Worm (Caenorhabditis elegans) whole organism, L3 larva: ENCODE results near the gene rimb-1.
A peak's percentile ranks its signal among the peaks of the same experiment; 100 is the strongest.

Experiments used
- R02D3.7 ChIP-seq: fragments of 150-350 bp; optimal IDR thresholded peaks from 2 replicates; lab custom pipeline; 2014; ENCODE audit warnings: missing biosample characterization, missing genetic modification characterization
- ZK546.5 ChIP-seq: sonication (generic microtip); optimal IDR thresholded peaks from 2 replicates; lab custom pipeline; 2017; ENCODE audit warnings: missing biosample characterization, missing genetic modification characterization
- aly-2 ChIP-seq: fragments of 150-350 bp; optimal IDR thresholded peaks from 2 replicates; lab custom pipeline; 2014; ENCODE audit warnings: missing biosample characterization, missing genetic modification characterization
- ama-1 ChIP-seq: fragments of 150-350 bp; optimal IDR thresholded peaks from 2 replicates; lab custom pipeline; 2018
- ceh-28 ChIP-seq: fragments of 150-350 bp; optimal IDR thresholded peaks from 2 replicates; lab custom pipeline; 2014; ENCODE audit warnings: missing biosample characterization, missing genetic modification reagents, missing genetic modification characterization
- ceh-82 ChIP-seq: fragments of 150-350 bp; optimal IDR thresholded peaks from 2 replicates; lab custom pipeline; 2014; ENCODE audit warnings: missing biosample characterization, missing genetic modification characterization
- ceh-9 ChIP-seq: sonication (generic microtip); optimal IDR thresholded peaks from 2 replicates; lab custom pipeline; 2018; ENCODE audit warnings: missing biosample characterization, missing genetic modification characterization
- egl-27 ChIP-seq: sonication (generic microtip); optimal IDR thresholded peaks from 4 replicates; lab custom pipeline; 2017; ENCODE audit warnings: missing biosample characterization, missing genetic modification reagents, missing genetic modification characterization
- elt-1 ChIP-seq: fragments of 150-350 bp; optimal IDR thresholded peaks from 2 replicates; lab custom pipeline; 2014; ENCODE audit warnings: missing biosample characterization, missing genetic modification characterization
- elt-2 ChIP-seq: sonication (generic microtip); optimal IDR thresholded peaks from 2 replicates; lab custom pipeline; 2016; ENCODE audit warnings: missing genetic modification reagents, mild to moderate bottlenecking, missing genetic modification characterization, missing compliant biosample characterization
- elt-3 ChIP-seq, 3 experiments: fragments of 150-350 bp in 1 of 3; sonication (generic microtip) in 2 of 3; optimal IDR thresholded peaks; 2 replicates in 2 of 3; 4 replicates in 1 of 3; lab custom pipeline; 2014 to 2017; ENCODE audit warnings: missing biosample characterization in 3 of 3, missing genetic modification characterization in 3 of 3
- eor-1 ChIP-seq, 2 experiments: fragments of 150-350 bp; optimal IDR thresholded peaks; 2 replicates each; lab custom pipeline; 2014 to 2018; ENCODE audit warnings: missing biosample characterization in 2 of 2, missing genetic modification characterization in 2 of 2
- fkh-10 ChIP-seq: sonication (generic microtip); optimal IDR thresholded peaks from 2 replicates; lab custom pipeline; 2017; ENCODE audit warnings: missing biosample characterization, missing genetic modification reagents, missing genetic modification characterization
- fkh-2 ChIP-seq: fragments of 150-350 bp; optimal IDR thresholded peaks from 2 replicates; lab custom pipeline; 2014; ENCODE audit warnings: missing biosample characterization, missing genetic modification reagents, missing genetic modification characterization
- hmg-11 ChIP-seq: sonication (generic microtip); optimal IDR thresholded peaks from 2 replicates; lab custom pipeline; 2016; ENCODE audit warnings: missing genetic modification characterization, missing compliant biosample characterization
- lin-15B ChIP-seq: fragments of 150-350 bp; optimal IDR thresholded peaks from 2 replicates; lab custom pipeline; 2014; ENCODE audit warnings: missing biosample characterization, missing genetic modification characterization
- lin-39 ChIP-seq: fragments of 150-350 bp; optimal IDR thresholded peaks from 2 replicates; lab custom pipeline; 2018; ENCODE audit warnings: missing biosample characterization, missing genetic modification reagents, missing genetic modification characterization
- lsy-12 ChIP-seq: sonication (generic microtip); optimal IDR thresholded peaks from 2 replicates; lab custom pipeline; 2016; ENCODE audit warnings: mild to moderate bottlenecking, missing genetic modification characterization, missing compliant biosample characterization
- mdl-1 ChIP-seq: fragments of 150-350 bp; optimal IDR thresholded peaks from 2 replicates; lab custom pipeline; 2014; ENCODE audit warnings: missing biosample characterization, missing genetic modification characterization
- mml-1 ChIP-seq: fragments of 150-350 bp; sonication (generic microtip); optimal IDR thresholded peaks from 3 replicates; lab custom pipeline; 2014; ENCODE audit warnings: missing biosample characterization, missing genetic modification characterization
- nfya-1 ChIP-seq: sonication (generic microtip); optimal IDR thresholded peaks from 2 replicates; lab custom pipeline; 2017; ENCODE audit warnings: missing genetic modification characterization, mild to moderate bottlenecking, missing compliant biosample characterization, antibody characterized with exemption, moderate library complexity; ENCODE audit not compliant: insufficient read depth
- nhr-12 ChIP-seq: fragments of 150-350 bp; optimal IDR thresholded peaks from 2 replicates; lab custom pipeline; 2014; ENCODE audit warnings: missing biosample characterization, missing genetic modification characterization
- nhr-23 ChIP-seq: fragments of 150-350 bp; optimal IDR thresholded peaks from 2 replicates; lab custom pipeline; 2014; ENCODE audit warnings: missing biosample characterization, missing genetic modification reagents, missing genetic modification characterization
- nhr-25 ChIP-seq: sonication (generic microtip); optimal IDR thresholded peaks from 2 replicates; lab custom pipeline; 2017; ENCODE audit warnings: missing biosample characterization, missing genetic modification characterization
- nhr-28 ChIP-seq: fragments of 150-350 bp; optimal IDR thresholded peaks from 2 replicates; lab custom pipeline; 2014; ENCODE audit warnings: missing biosample characterization, missing genetic modification characterization
- nhr-43 ChIP-seq: sonication (generic microtip); optimal IDR thresholded peaks from 2 replicates; lab custom pipeline; 2016; ENCODE audit warnings: mild to moderate bottlenecking, missing genetic modification characterization, missing compliant biosample characterization; ENCODE audit not compliant: poor library complexity, severe bottlenecking
- nhr-67 ChIP-seq: fragments of 150-350 bp; optimal IDR thresholded peaks from 2 replicates; lab custom pipeline; 2014; ENCODE audit warnings: missing biosample characterization, missing genetic modification characterization
- nhr-76 ChIP-seq: fragments of 150-350 bp; sonication (generic microtip); optimal IDR thresholded peaks from 5 replicates; lab custom pipeline; 2014; ENCODE audit warnings: missing biosample characterization, missing genetic modification characterization
- nhr-77 ChIP-seq: fragments of 150-350 bp; optimal IDR thresholded peaks from 2 replicates; lab custom pipeline; 2014; ENCODE audit warnings: missing biosample characterization, missing genetic modification characterization
- pha-4 ChIP-seq: fragments of 150-350 bp; optimal IDR thresholded peaks from 2 replicates; lab custom pipeline; 2014; ENCODE audit warnings: missing biosample characterization, missing genetic modification reagents, missing genetic modification characterization
- pqm-1 ChIP-seq: fragments of 150-350 bp; optimal IDR thresholded peaks from 2 replicates; lab custom pipeline; 2017; ENCODE audit warnings: missing biosample characterization, missing genetic modification characterization, inconsistent platforms
- skn-1 ChIP-seq: fragments of 150-350 bp; optimal IDR thresholded peaks from 2 replicates; lab custom pipeline; 2014; ENCODE audit warnings: missing biosample characterization, missing genetic modification characterization
- snpc-4 ChIP-seq: fragments of 150-350 bp; optimal IDR thresholded peaks from 2 replicates; lab custom pipeline; 2014; ENCODE audit warnings: missing biosample characterization, missing genetic modification characterization
- unc-39 ChIP-seq: sonication (generic microtip); optimal IDR thresholded peaks from 4 replicates; lab custom pipeline; 2017; ENCODE audit warnings: missing biosample characterization, missing genetic modification characterization
- unc-62 ChIP-seq: fragments of 150-350 bp; sonication (generic microtip); optimal IDR thresholded peaks from 4 replicates; lab custom pipeline; 2014; ENCODE audit warnings: missing biosample characterization, missing genetic modification reagents, missing genetic modification characterization
- zag-1 ChIP-seq: fragments of 150-350 bp; optimal IDR thresholded peaks from 2 replicates; lab custom pipeline; 2014; ENCODE audit warnings: missing biosample characterization, missing genetic modification characterization
- ztf-4 ChIP-seq: fragments of 150-350 bp; optimal IDR thresholded peaks from 2 replicates; lab custom pipeline; 2014; ENCODE audit warnings: missing biosample characterization, missing genetic modification characterization

The rimb-1 gene

DNA sequence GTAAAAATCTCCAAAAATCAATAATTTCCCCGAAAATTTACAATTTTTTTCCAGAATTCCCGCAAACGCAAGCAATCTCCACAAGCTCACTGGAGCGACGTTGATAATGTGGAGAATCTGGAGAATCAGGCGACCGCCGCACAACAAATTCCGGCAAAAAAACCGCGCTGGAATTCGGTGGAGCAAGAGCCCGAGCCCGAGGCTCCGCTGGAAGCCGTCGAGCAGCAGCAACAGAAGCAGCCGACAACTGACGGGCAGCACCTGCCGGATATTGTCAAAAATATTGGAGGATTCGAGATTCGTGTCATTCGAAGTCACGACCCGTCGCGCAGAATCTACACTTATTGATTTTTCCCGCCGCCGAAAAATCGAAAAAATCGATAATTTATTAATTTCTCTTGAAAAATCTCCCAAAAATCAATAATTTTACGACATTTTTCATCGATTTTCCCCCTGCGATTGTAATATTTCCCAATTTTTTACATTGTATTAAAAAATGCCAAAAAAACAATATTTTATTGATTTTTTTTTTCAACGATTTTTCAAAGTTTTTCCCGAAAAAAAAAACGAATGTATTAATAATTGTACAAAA, 64.1 kb downstream of the rimb-1 start:
- no peak for TF ChIP-seq ceh-9 (tag; lab: Kevin White, UChicago)
- TF ChIP-seq ceh-28, result peak; percentile 68

DNA sequence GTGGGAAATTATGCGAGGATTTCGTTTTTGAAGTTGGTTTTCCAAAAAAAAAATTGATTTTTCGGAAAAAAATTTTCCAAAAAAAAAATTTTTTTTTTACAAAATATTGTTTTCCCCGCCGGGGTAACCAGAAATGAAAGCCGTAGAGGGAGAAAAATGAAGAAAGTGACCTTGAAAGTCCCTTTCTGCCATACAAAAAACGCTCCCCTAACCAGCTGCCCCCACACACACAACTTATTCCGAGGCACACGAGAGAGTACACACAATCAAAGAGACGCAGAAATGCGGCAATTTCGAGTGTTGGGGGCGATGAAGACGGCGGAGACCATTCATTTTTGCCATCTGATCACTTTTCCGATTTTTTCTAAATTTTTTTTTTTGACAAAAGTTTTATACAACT, 65.8 kb downstream of the rimb-1 start:
- TF ChIP-seq nhr-76 (tag; lab: Kevin White, UChicago), result no peak
- TF ChIP-seq nfya-1 (tag; lab: Kevin White, UChicago), result no peak
- TF ChIP-seq mdl-1 (tag; lab: Kevin White, UChicago), result no peak
- TF ChIP-seq hmg-11, result peak; percentile 12
- peak; percentile 89 for TF ChIP-seq nhr-25 (tag; lab: Kevin White, UChicago)

DNA sequence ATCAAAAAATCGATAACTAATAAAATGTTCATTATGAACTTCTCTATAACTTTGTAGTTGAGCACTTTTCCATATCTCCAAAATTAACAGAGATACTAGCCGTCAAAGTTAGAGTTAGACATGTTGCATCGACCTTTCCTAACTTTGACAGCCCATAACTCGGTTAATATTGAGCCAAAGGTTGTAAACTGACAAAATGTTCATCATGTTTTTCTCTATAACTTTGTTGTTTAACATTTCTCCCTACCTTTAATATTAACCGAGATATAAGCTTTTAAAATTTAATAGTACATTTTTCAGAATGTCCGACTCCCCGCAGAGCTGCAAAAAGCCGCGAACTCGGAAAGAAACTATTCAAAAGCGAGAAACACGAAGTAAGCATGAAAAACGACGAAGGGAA, 67.0 kb downstream of the rimb-1 start, which contains the start of gene hlh-33:
Gene hlh-33, plus strand, starts transcription at position 301 of the 400 bp plus-strand sequence.
- TF ChIP-seq lin-39 (tag; lab: Kevin White, UChicago) (no peak), lsy-12 (tag; lab: Kevin White, UChicago) (no peak), elt-2 (tag; lab: Kevin White, UChicago) (no peak), ZK546.5 (tag; lab: Kevin White, UChicago) (no peak), snpc-4 (tag; lab: Kevin White, UChicago) (no peak), elt-1 (no peak), pqm-1 (no peak), egl-27 (tag; lab: Kevin White, UChicago) (no peak), nhr-77 (tag; lab: Kevin White, UChicago) (no peak), ama-1 (lab: Kevin White, UChicago) (no peak), nhr-28 (tag; lab: Kevin White, UChicago) (no peak), unc-39 (tag; lab: Kevin White, UChicago) (no peak), nfya-1 (tag; lab: Kevin White, UChicago) (no peak), aly-2 (no peak), mdl-1 (tag; lab: Kevin White, UChicago) (no peak), nhr-23 (no peak), nhr-76 (tag; lab: Kevin White, UChicago) (no peak), elt-3 (tag; optimal IDR thresholded peaks at IDR 0.05; lab: Kevin White, UChicago) (no peak), eor-1 (tag; optimal IDR thresholded peaks at IDR 0.05; lab: Kevin White, UChicago) (no peak), ceh-82 (no peak)

DNA sequence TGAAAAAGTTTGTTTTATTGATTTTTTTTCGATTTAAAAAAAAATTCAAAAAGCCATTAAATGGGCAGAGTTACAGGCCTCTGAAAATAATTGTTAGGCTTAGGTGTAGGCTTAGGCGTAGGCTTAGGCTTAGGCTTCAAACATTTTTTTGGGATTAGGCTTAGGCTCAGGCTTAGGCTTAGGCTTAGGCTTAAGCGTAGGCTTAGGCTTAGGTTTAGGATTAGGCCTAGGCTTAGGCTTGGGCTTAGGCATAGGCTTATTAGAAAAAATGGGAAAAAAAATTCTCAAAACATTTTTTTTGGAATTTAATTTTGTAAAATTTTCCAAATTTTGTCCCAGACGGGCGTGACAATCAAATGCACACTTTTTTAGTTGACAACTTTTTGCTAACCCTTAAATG, 68.0 kb downstream of the rimb-1 start:
- no peak for TF ChIP-seq elt-1
- TF ChIP-seq nhr-12 (tag; lab: Kevin White, UChicago), result no peak
- no peak for TF ChIP-seq aly-2
- no peak for TF ChIP-seq pha-4 (tag; lab: Kevin White, UChicago)
- no peak for TF ChIP-seq skn-1 (tag; lab: Kevin White, UChicago)
- no peak for TF ChIP-seq R02D3.7 (tag; lab: Kevin White, UChicago)
- TF ChIP-seq ama-1 (lab: Kevin White, UChicago), result no peak
- TF ChIP-seq ceh-28, result no peak
- TF ChIP-seq mml-1 (tag; lab: Kevin White, UChicago), result no peak
- TF ChIP-seq nhr-67 (tag; lab: Kevin White, UChicago), result no peak
- no peak for TF ChIP-seq fkh-2
- TF ChIP-seq lin-39 (tag; lab: Kevin White, UChicago), result no peak
- TF ChIP-seq lin-15B (tag; lab: Kevin White, UChicago), result no peak
- TF ChIP-seq zag-1 (tag; lab: Kevin White, UChicago), result no peak
- TF ChIP-seq unc-62 (GFP tag; lab: Kevin White, UChicago), result no peak
- no peak for TF ChIP-seq nhr-43 (tag; lab: Kevin White, UChicago)
- no peak for TF ChIP-seq nhr-76 (tag; lab: Kevin White, UChicago)
- no peak for TF ChIP-seq fkh-10 (GFP tag; lab: Kevin White, UChicago)
- TF ChIP-seq ztf-4 (tag; lab: Kevin White, UChicago), result no peak
- TF ChIP-seq, all 47 proteins: peak for 0
